Fruit fly (Drosophila melanogaster) whole organism, embryonic: Measurements from ENCODE around the gene CG4455.

Experiments
- Asciz ChIP-seq: fragments of 200-800 bp; sonication (Bioruptor generic); optimal IDR thresholded peaks from 2 replicates; lab custom pipeline; 2017; ENCODE audit warnings: missing biosample characterization, mild to moderate bottlenecking, missing genetic modification characterization, missing genetic modification reagents
- BEAF-32 ChIP-seq: fragments of 200-800 bp; sonication (Bioruptor generic); optimal IDR thresholded peaks from 3 replicates; lab custom pipeline; 2017; ENCODE audit warnings: missing biosample characterization, missing genetic modification characterization, mild to moderate bottlenecking, moderate library complexity, missing genetic modification reagents
- CG10209 ChIP-seq: fragments of 200-800 bp; sonication (Bioruptor generic); optimal IDR thresholded peaks from 3 replicates; lab custom pipeline; 2017; ENCODE audit warnings: missing biosample characterization, mild to moderate bottlenecking, missing genetic modification characterization, missing genetic modification reagents
- CG1024 ChIP-seq: fragments of 200-800 bp; sonication (Bioruptor generic); IDR thresholded peaks from 2 replicates; pipeline ENCODE4 v1.3.6; 2022; ENCODE audit warnings: missing biosample characterization, missing genetic modification characterization
- CG10321 ChIP-seq: fragments of 200-800 bp; sonication (Bioruptor generic); IDR thresholded peaks from 2 replicates; pipeline ENCODE4 v1.3.6; 2022; ENCODE audit warnings: missing biosample characterization, missing genetic modification characterization
- CG14667 ChIP-seq: fragments of 200-800 bp; sonication (Bioruptor generic); IDR thresholded peaks from 2 replicates; pipeline ENCODE4 v1.3.6; 2022; ENCODE audit warnings: missing biosample characterization, missing genetic modification characterization
- CG14965 ChIP-seq: fragments of 200-800 bp; sonication (Bioruptor generic); optimal IDR thresholded peaks from 2 replicates; lab custom pipeline; 2016; ENCODE audit warnings: missing biosample characterization, missing genetic modification characterization, borderline replicate concordance
- CG1647 ChIP-seq: fragments of 200-800 bp; sonication (Bioruptor generic); optimal IDR thresholded peaks from 3 replicates; lab custom pipeline; 2016; ENCODE audit warnings: missing biosample characterization, missing genetic modification characterization
- CG17361 ChIP-seq: fragments of 200-800 bp; sonication (Bioruptor generic); IDR thresholded peaks from 3 replicates; pipeline ENCODE4 v1.3.6; 2022; ENCODE audit warnings: missing biosample characterization, missing genetic modification characterization
- CG17568 ChIP-seq: fragments of 200-800 bp; sonication (Bioruptor generic); optimal IDR thresholded peaks from 2 replicates; lab custom pipeline; 2018; ENCODE audit warnings: missing biosample characterization, mild to moderate bottlenecking, missing genetic modification characterization, moderate library complexity
- CG1792 ChIP-seq: fragments of 200-800 bp; sonication (Bioruptor generic); optimal IDR thresholded peaks from 2 replicates; lab custom pipeline; 2016; ENCODE audit warnings: missing biosample characterization, missing genetic modification characterization
- CG2116 ChIP-seq: fragments of 200-800 bp; sonication (Bioruptor generic); optimal IDR thresholded peaks from 3 replicates; lab custom pipeline; 2018; ENCODE audit warnings: missing biosample characterization, mild to moderate bottlenecking, missing genetic modification characterization
- CG34422 ChIP-seq: fragments of 200-800 bp; sonication (Bioruptor generic); IDR thresholded peaks from 3 replicates; pipeline ENCODE4 v1.3.6; 2022; ENCODE audit warnings: missing biosample characterization, missing genetic modification characterization
- CG3995 ChIP-seq: fragments of 200-800 bp; sonication (Bioruptor generic); optimal IDR thresholded peaks from 3 replicates; lab custom pipeline; 2016; ENCODE audit warnings: missing biosample characterization, missing genetic modification characterization
- CG4328 ChIP-seq: fragments of 200-800 bp; sonication (Bioruptor generic); optimal IDR thresholded peaks from 3 replicates; lab custom pipeline; 2017; ENCODE audit warnings: missing biosample characterization, missing genetic modification reagents, missing genetic modification characterization
- CG4360 ChIP-seq: fragments of 200-800 bp; sonication (Bioruptor generic); IDR thresholded peaks from 2 replicates; pipeline ENCODE4 v1.3.6; 2022; ENCODE audit warnings: missing biosample characterization, missing genetic modification characterization
- CG4404 ChIP-seq: fragments of 200-800 bp; sonication (Bioruptor generic); IDR thresholded peaks from 2 replicates; pipeline ENCODE4 v1.3.6; 2022; ENCODE audit warnings: missing biosample characterization, missing genetic modification characterization
- CG5953 ChIP-seq: fragments of 200-800 bp; sonication (Bioruptor generic); IDR thresholded peaks from 2 replicates; pipeline ENCODE4 v1.3.6; 2022; ENCODE audit warnings: missing biosample characterization, missing genetic modification characterization
- CG7963 ChIP-seq: fragments of 200-800 bp; sonication (Bioruptor generic); IDR thresholded peaks from 3 replicates; pipeline ENCODE4 v1.3.6; 2022; ENCODE audit warnings: missing biosample characterization, missing genetic modification characterization; ENCODE audit not compliant: partially characterized antibody
- CG8281 ChIP-seq: fragments of 200-800 bp; sonication (Bioruptor generic); optimal IDR thresholded peaks from 2 replicates; lab custom pipeline; 2018; ENCODE audit warnings: missing biosample characterization, mild to moderate bottlenecking, missing genetic modification characterization, moderate library complexity
- CG9727 ChIP-seq: fragments of 200-800 bp; sonication (Bioruptor generic); optimal IDR thresholded peaks from 3 replicates; lab custom pipeline; 2017; ENCODE audit warnings: missing biosample characterization, mild to moderate bottlenecking, missing genetic modification characterization
- Dp ChIP-seq: fragments of 200-800 bp; sonication (Bioruptor generic); optimal IDR thresholded peaks from 2 replicates; lab custom pipeline; 2018; ENCODE audit warnings: missing biosample characterization, mild to moderate bottlenecking, missing genetic modification characterization, moderate library complexity
- Eip74EF ChIP-seq, 2 experiments: fragments of 200-800 bp in 1 of 2; fragments of >200 bp in 1 of 2; sonication (Bioruptor generic) in 1 of 2; optimal IDR thresholded peaks; 2 replicates each; lab custom pipeline; 2017 to 2019; ENCODE audit warnings: missing biosample characterization in 2 of 2, missing genetic modification characterization in 2 of 2, mild to moderate bottlenecking in 1 of 2, moderate library complexity in 1 of 2
- Fer1 ChIP-seq: fragments of 200-800 bp; sonication (Bioruptor generic); optimal IDR thresholded peaks from 2 replicates; lab custom pipeline; 2017; ENCODE audit warnings: missing biosample characterization, mild to moderate bottlenecking, missing genetic modification characterization
- HLHmδ ChIP-seq: fragments of 200-800 bp; sonication (Bioruptor generic); optimal IDR thresholded peaks from 2 replicates; lab custom pipeline; 2018; ENCODE audit warnings: missing biosample characterization, mild to moderate bottlenecking, missing genetic modification characterization, moderate library complexity
- NFAT ChIP-seq: fragments of 200-800 bp; sonication (Bioruptor generic); IDR thresholded peaks from 2 replicates; pipeline ENCODE4 v1.3.6; 2022; ENCODE audit warnings: missing biosample characterization, missing genetic modification characterization
- NfI ChIP-seq: fragments of 200-800 bp; sonication (Bioruptor generic); optimal IDR thresholded peaks from 3 replicates; lab custom pipeline; 2018; ENCODE audit warnings: missing biosample characterization, mild to moderate bottlenecking, missing genetic modification characterization, moderate library complexity
- Side ChIP-seq: fragments of 200-800 bp; sonication (Bioruptor generic); optimal IDR thresholded peaks from 2 replicates; lab custom pipeline; 2016; ENCODE audit warnings: missing biosample characterization, missing genetic modification characterization
- Six4 ChIP-seq: fragments of 200-800 bp; sonication (Bioruptor generic); optimal IDR thresholded peaks from 2 replicates; lab custom pipeline; 2016; ENCODE audit warnings: missing biosample characterization, missing genetic modification characterization
- Spps ChIP-seq: fragments of 200-800 bp; sonication (Bioruptor generic); optimal IDR thresholded peaks from 2 replicates; lab custom pipeline; 2018; ENCODE audit warnings: missing biosample characterization, mild to moderate bottlenecking, missing genetic modification characterization
- Stat92E ChIP-seq, 3 experiments: fragments of >200 bp in 2 of 3; fragments of 200-800 bp in 1 of 3; sonication (Bioruptor generic) in 1 of 3; optimal IDR thresholded peaks; 2 replicates each; lab custom pipeline; 2017 to 2019; ENCODE audit warnings: missing biosample characterization in 3 of 3, missing genetic modification characterization in 3 of 3, mild to moderate bottlenecking in 1 of 3, moderate library complexity in 1 of 3
- Xbp1 ChIP-seq: fragments of 200-800 bp; sonication (Bioruptor generic); optimal IDR thresholded peaks from 3 replicates; lab custom pipeline; 2016; ENCODE audit warnings: missing biosample characterization, mild to moderate bottlenecking, missing genetic modification characterization
- abd-A ChIP-seq: fragments of 200-800 bp; sonication (Bioruptor generic); optimal IDR thresholded peaks from 3 replicates; lab custom pipeline; 2019; ENCODE audit warnings: missing biosample characterization, mild to moderate bottlenecking, missing genetic modification characterization, moderate library complexity
- corto ChIP-seq: fragments of 200-800 bp; sonication (Bioruptor generic); optimal IDR thresholded peaks from 2 replicates; lab custom pipeline; 2016; ENCODE audit warnings: missing biosample characterization, mild to moderate bottlenecking, missing genetic modification characterization, moderate library complexity
- crc ChIP-seq: fragments of 200-800 bp; sonication (Bioruptor generic); optimal IDR thresholded peaks from 2 replicates; lab custom pipeline; 2016; ENCODE audit warnings: missing biosample characterization, missing genetic modification characterization
- disco-r ChIP-seq: fragments of 200-800 bp; sonication (Bioruptor generic); optimal IDR thresholded peaks from 2 replicates; lab custom pipeline; 2016; ENCODE audit warnings: missing biosample characterization, missing genetic modification characterization
- dpn ChIP-seq, 2 experiments: fragments of 200-800 bp; sonication (Bioruptor generic); optimal IDR thresholded peaks; 3 replicates each; lab custom pipeline; 2016; ENCODE audit warnings: missing biosample characterization in 2 of 2, missing genetic modification characterization in 2 of 2
- exex ChIP-seq: fragments of 200-800 bp; sonication (Bioruptor generic); optimal IDR thresholded peaks from 4 replicates; lab custom pipeline; 2018; ENCODE audit warnings: missing biosample characterization, mild to moderate bottlenecking, missing genetic modification characterization, moderate library complexity
- gcm ChIP-seq: fragments of 200-800 bp; sonication (Bioruptor generic); optimal IDR thresholded peaks from 2 replicates; lab custom pipeline; 2019; ENCODE audit warnings: missing biosample characterization, mild to moderate bottlenecking, missing genetic modification characterization, moderate library complexity
- lab ChIP-seq: fragments of 200-800 bp; sonication (Bioruptor generic); optimal IDR thresholded peaks from 3 replicates; lab custom pipeline; 2017; ENCODE audit warnings: missing biosample characterization, missing genetic modification characterization, mild to moderate bottlenecking, moderate library complexity, missing genetic modification reagents
- lbe ChIP-seq: fragments of 200-800 bp; sonication (Bioruptor generic); optimal IDR thresholded peaks from 2 replicates; lab custom pipeline; 2016; ENCODE audit warnings: missing biosample characterization, mild to moderate bottlenecking, missing genetic modification characterization
- luna ChIP-seq: fragments of 200-800 bp; sonication (Bioruptor generic); optimal IDR thresholded peaks from 2 replicates; lab custom pipeline; 2016; ENCODE audit warnings: missing biosample characterization, missing genetic modification characterization
- mam ChIP-seq: fragments of 200-800 bp; sonication (Bioruptor generic); optimal IDR thresholded peaks from 3 replicates; lab custom pipeline; 2016; ENCODE audit warnings: missing biosample characterization, missing genetic modification characterization
- nerfin-2 ChIP-seq: fragments of 200-800 bp; sonication (Bioruptor generic); IDR thresholded peaks from 2 replicates; pipeline ENCODE4 v1.3.6; 2022; ENCODE audit warnings: missing biosample characterization, missing genetic modification characterization; ENCODE audit not compliant: partially characterized antibody
- sens ChIP-seq: fragments of 200-800 bp; sonication (Bioruptor generic); peaks from one replicate; lab custom pipeline; 2016; ENCODE audit warnings: missing biosample characterization, missing genetic modification characterization
- slbo ChIP-seq: fragments of 200-800 bp; sonication (Bioruptor generic); IDR thresholded peaks from 2 replicates; pipeline ENCODE4 v1.3.6; 2022; ENCODE audit warnings: missing biosample characterization, missing genetic modification characterization
- tna ChIP-seq: fragments of 200-800 bp; sonication (Bioruptor generic); IDR thresholded peaks from 2 replicates; pipeline ENCODE4 v1.3.6; 2022; ENCODE audit warnings: missing biosample characterization, missing genetic modification characterization; ENCODE audit not compliant: partially characterized antibody
- zfh1 ChIP-seq: fragments of 200-800 bp; sonication (Bioruptor generic); IDR thresholded peaks from 3 replicates; pipeline ENCODE4 v1.3.6; 2022; ENCODE audit warnings: missing biosample characterization, missing genetic modification characterization

Gene CG4455

DNA sequence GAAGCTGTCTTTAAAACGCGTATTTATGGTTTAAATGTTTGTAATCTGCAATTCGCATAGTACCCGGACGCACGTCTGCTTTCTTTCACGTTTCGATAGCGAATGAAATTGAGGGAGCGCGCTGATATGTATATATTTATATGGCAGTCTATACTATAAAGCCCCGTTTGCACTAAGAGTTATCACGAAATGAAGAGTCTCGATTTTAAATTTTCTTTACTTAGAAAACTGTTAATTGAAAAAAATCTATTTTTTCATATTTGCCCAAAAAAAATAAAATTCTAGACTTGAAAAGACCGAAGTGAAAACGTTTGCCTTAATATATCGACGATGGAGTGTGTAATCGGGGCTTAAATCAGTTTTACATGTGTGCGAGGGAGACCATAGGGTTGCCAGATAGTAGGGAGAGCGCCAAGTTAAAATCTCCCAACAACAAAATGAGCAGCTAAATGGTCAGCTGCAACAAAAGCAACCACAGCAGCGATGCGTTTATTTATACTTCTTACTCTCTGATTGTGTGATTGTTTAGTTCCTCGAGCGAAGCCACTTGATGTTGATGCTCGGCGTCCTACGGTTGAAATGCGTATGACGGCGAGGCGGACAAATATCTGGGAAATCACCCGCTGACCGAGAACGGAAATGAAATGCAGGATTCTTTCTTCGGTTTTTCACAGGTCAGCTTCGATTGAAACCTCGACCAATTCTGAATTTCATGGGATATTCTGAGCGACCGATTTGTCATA is 27.0 kb upstream of the CG4455 start, which contains the start of gene cact (continued):
- peak; percentile 90 for TF ChIP-seq CG4360 (GFP tag; lab: Robert Waterston, UW)
- TF ChIP-seq disco-r: peak; percentile 92
- TF ChIP-seq CG10321 (GFP tag; lab: Robert Waterston, UW): 0 out of 2 replicates have a peak, but pooled peaks have one; percentile 12
- peak; percentile 93 for TF ChIP-seq Fer1 (GFP tag; lab: Kevin White, UChicago)
- TF ChIP-seq CG10209 (GFP tag; lab: Kevin White, UChicago): peak; percentile 91
- TF ChIP-seq sens (GFP tag; lab: Kevin White, UChicago): peak; percentile 99
- peak; percentile 70 for TF ChIP-seq BEAF-32
- peak; percentile 72 for TF ChIP-seq HLHmδ
- TF ChIP-seq CG3995: peak; percentile 56
- TF ChIP-seq CG4404: peak; percentile 80
- peak; percentile 78 for TF ChIP-seq corto
- TF ChIP-seq crc (GFP tag; lab: Kevin White, UChicago): peak; percentile 93
- peak; percentile 24; the same call in 1 of the 2 replicates for TF ChIP-seq CG5953 (GFP tag; lab: Robert Waterston, UW)
- peak; percentile 81 for TF ChIP-seq exex (tag; lab: Kevin White, UChicago)
- TF ChIP-seq NfI (GFP tag; lab: Kevin White, UChicago): peak; percentile 92
- peak; percentile 91 for TF ChIP-seq zfh1 (GFP tag; lab: Robert Waterston, UW)
- peak; percentile 86 for TF ChIP-seq CG4328 (GFP tag; lab: Kevin White, UChicago)
- TF ChIP-seq abd-A (tag; lab: Kevin White, UChicago): peak; percentile 94
- TF ChIP-seq dpn (GFP tag; optimal IDR thresholded peaks at IDR 0.05; lab: Kevin White, UChicago): peak; percentile 95
- TF ChIP-seq lab (GFP tag; lab: Kevin White, UChicago): peak; percentile 95
- peak; percentile 84 for TF ChIP-seq Asciz (GFP tag; lab: Kevin White, UChicago)
- TF ChIP-seq Spps: peak; percentile 92
- peak; percentile 92 for TF ChIP-seq slbo (GFP tag; lab: Robert Waterston, UW)
- TF ChIP-seq Six4 (GFP tag; lab: Kevin White, UChicago): peak; percentile 86
- TF ChIP-seq CG7963: no peak
- TF ChIP-seq Dp: peak; percentile 69
- peak; percentile 94 for TF ChIP-seq lbe (GFP tag; lab: Kevin White, UChicago)
- TF ChIP-seq mam (GFP tag; lab: Kevin White, UChicago): peak; percentile 95
- TF ChIP-seq Side (GFP tag; lab: Kevin White, UChicago): peak; percentile 95
- TF ChIP-seq Stat92E (GFP tag; optimal IDR thresholded peaks at IDR 0.05; lab: Kevin White, UChicago): peak in 1 of 3 experiments; percentile 75
- no peak for TF ChIP-seq nerfin-2 (GFP tag; lab: Robert Waterston, UW)
- TF ChIP-seq CG2116 (GFP tag; lab: Kevin White, UChicago): peak; percentile 84
- peak; percentile 96 for TF ChIP-seq Xbp1 (GFP tag; lab: Kevin White, UChicago)
- TF ChIP-seq tna: no peak
- TF ChIP-seq CG14965 (GFP tag; lab: Kevin White, UChicago): peak; percentile 44
- TF ChIP-seq CG1647: peak; percentile 90
- peak in 1 of 2 experiments; percentile 80 for TF ChIP-seq Eip74EF (GFP tag; optimal IDR thresholded peaks at IDR 0.05; lab: Kevin White, UChicago)
- peak; percentile 93 for TF ChIP-seq CG34422 (GFP tag; lab: Robert Waterston, UW)
- peak; percentile 68 for TF ChIP-seq luna (GFP tag; lab: Kevin White, UChicago)
- peak; percentile 86 for TF ChIP-seq CG17568 (GFP tag; lab: Kevin White, UChicago)
- TF ChIP-seq NFAT (GFP tag; lab: Robert Waterston, UW): peak; percentile 87
- TF ChIP-seq CG1024: peak; percentile 85
- TF ChIP-seq CG14667 (GFP tag; lab: Robert Waterston, UW): no peak; the same call in 1 of the 2 replicates
- peak; percentile 68 for TF ChIP-seq CG8281 (tag; lab: Kevin White, UChicago)
- peak; percentile 91 for TF ChIP-seq CG1792 (GFP tag; lab: Kevin White, UChicago)
- TF ChIP-seq CG17361: peak; percentile 93
- TF ChIP-seq CG9727 (GFP tag; lab: Kevin White, UChicago): peak; percentile 95
- TF ChIP-seq gcm (GFP tag; lab: Kevin White, UChicago): peak; percentile 89
